Worm (Caenorhabditis elegans) whole organism, early embryonic: ENCODE measurements around the gene bigr-1.

Source experiments
- B0310.2 ChIP-seq: sonication (generic microtip); optimal IDR thresholded peaks from 2 replicates; lab custom pipeline; 2016; ENCODE audit warnings: mild to moderate bottlenecking, missing genetic modification characterization, missing compliant biosample characterization
- F13C5.2 ChIP-seq: sonication (generic microtip); optimal IDR thresholded peaks from 2 replicates; lab custom pipeline; 2017; ENCODE audit warnings: mild to moderate bottlenecking, missing genetic modification characterization, inconsistent platforms, missing compliant biosample characterization
- aly-1 ChIP-seq: sonication (generic microtip); optimal IDR thresholded peaks from 2 replicates; lab custom pipeline; 2016; ENCODE audit warnings: missing genetic modification characterization, missing compliant biosample characterization
- ama-1 ChIP-seq: fragments of 150-350 bp; optimal IDR thresholded peaks from 2 replicates; lab custom pipeline; 2014
- ceh-36 ChIP-seq: sonication (generic microtip); optimal IDR thresholded peaks from 2 replicates; lab custom pipeline; 2016; ENCODE audit warnings: missing genetic modification characterization, inconsistent platforms, missing compliant biosample characterization
- flt-1 ChIP-seq: fragments of 200-800 bp; sonication (Bioruptor generic); IDR thresholded peaks from 2 replicates; pipeline ENCODE4 v1.3.6; 2022; ENCODE audit warnings: missing genetic modification characterization, missing compliant biosample characterization
- hmbx-1 ChIP-seq: sonication (generic microtip); optimal IDR thresholded peaks from 2 replicates; lab custom pipeline; 2016; ENCODE audit warnings: mild to moderate bottlenecking, missing genetic modification characterization, missing compliant biosample characterization
- hmg-4 ChIP-seq: fragments of 200-800 bp; sonication (Bioruptor generic); optimal IDR thresholded peaks from 2 replicates; lab custom pipeline; 2018; ENCODE audit warnings: mild to moderate bottlenecking, missing genetic modification characterization, missing compliant biosample characterization
- hnd-1 ChIP-seq: sonication (generic microtip); optimal IDR thresholded peaks from 2 replicates; lab custom pipeline; 2016; ENCODE audit warnings: missing genetic modification characterization, missing compliant biosample characterization
- pes-1 ChIP-seq: fragments of 200-800 bp; sonication (Bioruptor generic); IDR thresholded peaks from 2 replicates; pipeline ENCODE4 v1.3.6; 2022; ENCODE audit warnings: missing genetic modification reagents, missing genetic modification characterization, missing compliant biosample characterization
- scrt-1 ChIP-seq: fragments of 200-800 bp; sonication (Bioruptor generic); IDR thresholded peaks from 2 replicates; pipeline ENCODE4 v1.3.6; 2022; ENCODE audit warnings: missing genetic modification characterization, missing compliant biosample characterization
- tbx-11 ChIP-seq: fragments of 200-800 bp; sonication (Bioruptor generic); IDR thresholded peaks from 2 replicates; pipeline ENCODE4 v1.3.6; 2022; ENCODE audit warnings: missing genetic modification characterization, missing compliant biosample characterization
- tbx-37 ChIP-seq: fragments of 200-800 bp; sonication (Bioruptor generic); conservative IDR thresholded peaks from 2 replicates; pipeline ENCODE4 v1.3.6; 2022; ENCODE audit warnings: missing genetic modification reagents, missing genetic modification characterization, missing compliant biosample characterization
- tra-4 ChIP-seq: sonication (generic microtip); optimal IDR thresholded peaks from 2 replicates; lab custom pipeline; 2017; ENCODE audit warnings: missing genetic modification characterization, missing compliant biosample characterization

ce11 chrII:11176441-11176840 is 5.0 kb upstream of the bigr-1 start:
- TF ChIP-seq hmbx-1 (no peak), flt-1 (GFP tag; lab: Robert Waterston, UW) (no peak), ama-1 (lab: Kevin White, UChicago) (no peak), ceh-36 (tag; lab: Kevin White, UChicago) (no peak), aly-1 (tag; lab: Kevin White, UChicago) (no peak), B0310.2 (tag; lab: Kevin White, UChicago) (no peak), tra-4 (tag; lab: Kevin White, UChicago) (no peak), pes-1 (GFP tag; lab: Robert Waterston, UW) (no peak), hnd-1 (no peak), tbx-37 (GFP tag; lab: Robert Waterston, UW) (no peak), scrt-1 (GFP tag; lab: Robert Waterston, UW) (no peak), tbx-11 (no peak), hmg-4 (no peak), F13C5.2 (tag; lab: Kevin White, UChicago) (no peak)
